Worm (Caenorhabditis elegans): Measurements from ENCODE around the gene C53A5.16.

DNA sequence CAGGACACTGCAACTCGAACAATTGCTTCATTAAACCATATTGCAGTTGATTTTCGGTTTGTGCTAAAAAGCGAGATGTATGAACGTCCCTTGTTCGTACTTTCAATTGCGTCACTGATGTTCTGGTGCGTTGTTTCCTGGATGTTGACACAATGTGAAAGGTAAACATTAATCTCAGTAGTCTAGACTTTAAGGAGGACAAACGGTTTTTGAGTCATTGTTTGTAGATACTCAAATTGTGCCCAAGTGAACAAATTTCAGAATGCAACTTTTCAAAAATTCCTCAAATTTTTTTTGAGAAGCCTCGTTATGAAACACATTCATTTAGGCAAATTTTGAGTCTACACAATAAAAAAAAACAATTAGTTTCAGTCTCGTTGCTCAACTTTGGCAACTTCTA is 18.5 kb upstream of the C53A5.16 start:
- TF ChIP-seq lin-35 (GFP tag; optimal IDR thresholded peaks at IDR 0.05) (no peak), unc-130 (GFP tag; optimal IDR thresholded peaks at IDR 0.05) (no peak), madf-6 (GFP tag; IDR thresholded peaks at IDR 0.05) (no peak), pha-4 (tag; optimal IDR thresholded peaks at IDR 0.05) (no peak), hlh-12 (tag; optimal IDR thresholded peaks at IDR 0.05) (no peak), Y67H2A.10 (GFP tag; conservative IDR thresholded peaks at IDR 0.05) (no peak), somi-1 (GFP tag; optimal IDR thresholded peaks at IDR 0.05) (no peak), zim-3 (tag; optimal IDR thresholded peaks at IDR 0.05) (no peak), him-1 (tag; optimal IDR thresholded peaks at IDR 0.05) (no peak), pbrm-1 (GFP tag; IDR thresholded peaks at IDR 0.05) (no peak), let-607 (tag; optimal IDR thresholded peaks at IDR 0.05) (no peak), F37B4.10 (GFP tag; IDR thresholded peaks at IDR 0.05) (no peak)
